Worm (Caenorhabditis elegans) whole organism, late embryonic: ENCODE results near the gene B0024.4.

Experiments used
- F13H6.1 ChIP-seq: sonication (generic microtip); optimal IDR thresholded peaks from 2 replicates; lab custom pipeline; 2016; ENCODE audit warnings: missing genetic modification characterization, missing compliant biosample characterization
- ama-1 ChIP-seq: fragments of 150-350 bp; optimal IDR thresholded peaks from 2 replicates; lab custom pipeline; 2014
- ceh-14 ChIP-seq: sonication (generic microtip); optimal IDR thresholded peaks from 2 replicates; lab custom pipeline; 2016; ENCODE audit warnings: missing genotype, missing genetic modification characterization, missing compliant biosample characterization
- ceh-24 ChIP-seq: sonication (generic microtip); optimal IDR thresholded peaks from 2 replicates; lab custom pipeline; 2016; ENCODE audit warnings: mild to moderate bottlenecking, missing genetic modification characterization, missing compliant biosample characterization
- ceh-45 ChIP-seq: fragments of 200-800 bp; sonication (Bioruptor generic); IDR thresholded peaks from 2 replicates; pipeline ENCODE4 v1.3.6; 2022; ENCODE audit warnings: missing genetic modification reagents, missing genetic modification characterization, missing compliant biosample characterization
- ceh-9 ChIP-seq: sonication (generic microtip); optimal IDR thresholded peaks from 2 replicates; lab custom pipeline; 2016; ENCODE audit warnings: mild to moderate bottlenecking, missing genetic modification characterization, inconsistent platforms, missing compliant biosample characterization
- dve-1 ChIP-seq: sonication (generic microtip); optimal IDR thresholded peaks from 2 replicates; lab custom pipeline; 2017; ENCODE audit warnings: antibody characterized with exemption, mild to moderate bottlenecking, missing genetic modification characterization, missing compliant biosample characterization
- fkh-6 ChIP-seq: sonication (generic microtip); optimal IDR thresholded peaks from 2 replicates; lab custom pipeline; 2016; ENCODE audit warnings: missing genetic modification characterization, missing compliant biosample characterization
- nfya-1 ChIP-seq: sonication (generic microtip); optimal IDR thresholded peaks from 2 replicates; lab custom pipeline; 2017; ENCODE audit warnings: missing genetic modification characterization, mild to moderate bottlenecking, missing compliant biosample characterization, antibody characterized with exemption, moderate library complexity
- nhr-11 ChIP-seq: fragments of 150-350 bp; optimal IDR thresholded peaks from 2 replicates; lab custom pipeline; 2014; ENCODE audit warnings: missing biosample characterization, missing genetic modification characterization
- pha-4 ChIP-seq: fragments of 150-350 bp; optimal IDR thresholded peaks from 2 replicates; lab custom pipeline; 2018; ENCODE audit warnings: missing biosample characterization, missing genetic modification reagents, missing genetic modification characterization
- pqm-1 ChIP-seq: sonication (generic microtip); optimal IDR thresholded peaks from 2 replicates; lab custom pipeline; 2016; ENCODE audit warnings: missing genetic modification characterization, missing compliant biosample characterization
- pros-1 ChIP-seq: fragments of 150-350 bp; optimal IDR thresholded peaks from 2 replicates; lab custom pipeline; 2014; ENCODE audit warnings: missing biosample characterization, missing genetic modification reagents, missing genetic modification characterization
- unc-86 ChIP-seq: sonication (generic microtip); optimal IDR thresholded peaks from 2 replicates; lab custom pipeline; 2016; ENCODE audit warnings: missing genetic modification characterization, missing compliant biosample characterization

- no peak for TF ChIP-seq dve-1 (tag; lab: Kevin White, UChicago)
- no peak for TF ChIP-seq fkh-6 (tag; lab: Kevin White, UChicago)
- TF ChIP-seq F13H6.1 = no peak
- no peak for TF ChIP-seq ceh-14 (tag; lab: Kevin White, UChicago)
- no peak for TF ChIP-seq pha-4 (tag; lab: Kevin White, UChicago)
- TF ChIP-seq nhr-11 (tag; lab: Kevin White, UChicago) = no peak
- no peak for TF ChIP-seq ama-1 (lab: Kevin White, UChicago)
- TF ChIP-seq nfya-1 = no peak
- TF ChIP-seq pqm-1 (tag; lab: Kevin White, UChicago) = no peak
- TF ChIP-seq ceh-45 (GFP tag; lab: Robert Waterston, UW) = no peak
- no peak for TF ChIP-seq ceh-9
- TF ChIP-seq unc-86 (tag; lab: Kevin White, UChicago) = no peak
- TF ChIP-seq pros-1 (tag; lab: Kevin White, UChicago) = no peak
- TF ChIP-seq ceh-24 = no peak
Measured at ce11 chrV:10247673-10248239, 49.4 kb upstream of the B0024.4 start.
